Fruit fly (Drosophila melanogaster) whole organism, prepupa: ENCODE results near the gene CG7785.

Experiments used
- Blimp-1 ChIP-seq: fragments of 200-800 bp; sonication (Bioruptor generic); optimal IDR thresholded peaks from 3 replicates; lab custom pipeline; 2017; ENCODE audit warnings: missing biosample characterization, missing genetic modification characterization, mild to moderate bottlenecking, moderate library complexity, missing genetic modification reagents
- CG31627 ChIP-seq: fragments of 200-800 bp; sonication (Bioruptor generic); optimal IDR thresholded peaks from 3 replicates; lab custom pipeline; 2016; ENCODE audit warnings: missing biosample characterization, missing genetic modification characterization
- CG6808 ChIP-seq: fragments of 200-800 bp; sonication (Bioruptor generic); optimal IDR thresholded peaks from 3 replicates; lab custom pipeline; 2017; ENCODE audit warnings: missing biosample characterization, missing genetic modification characterization, mild to moderate bottlenecking, moderate library complexity, missing genetic modification reagents
- Eip93F ChIP-seq: fragments of 200-800 bp; sonication (Bioruptor generic); optimal IDR thresholded peaks from 2 replicates; lab custom pipeline; 2016; ENCODE audit warnings: missing biosample characterization, mild to moderate bottlenecking, missing genetic modification characterization
- Hr39 ChIP-seq: fragments of 200-800 bp; sonication (Bioruptor generic); optimal IDR thresholded peaks from 2 replicates; lab custom pipeline; 2016; ENCODE audit warnings: missing biosample characterization, missing genetic modification characterization
- acj6 ChIP-seq: fragments of 200-800 bp; sonication (Bioruptor generic); optimal IDR thresholded peaks from 3 replicates; lab custom pipeline; 2016; ENCODE audit warnings: missing biosample characterization, missing genetic modification characterization
- eg ChIP-seq: fragments of 200-800 bp; sonication (Bioruptor generic); IDR thresholded peaks from 3 replicates; pipeline ENCODE4 v1.3.6; 2022; ENCODE audit warnings: missing biosample characterization, missing genetic modification characterization
- net ChIP-seq: fragments of 200-800 bp; sonication (Bioruptor generic); optimal IDR thresholded peaks from 3 replicates; lab custom pipeline; 2016; ENCODE audit warnings: missing biosample characterization, missing genetic modification characterization
- pdm3 ChIP-seq: fragments of 200-800 bp; sonication (Bioruptor generic); optimal IDR thresholded peaks from 3 replicates; lab custom pipeline; 2016; ENCODE audit warnings: missing biosample characterization, missing genetic modification characterization
- salr ChIP-seq, 2 experiments: fragments of 200-800 bp; sonication (Bioruptor generic); optimal IDR thresholded peaks; 3 replicates each; lab custom pipeline; 2016 to 2018; ENCODE audit warnings: missing biosample characterization in 2 of 2, missing genetic modification characterization in 2 of 2, mild to moderate bottlenecking in 1 of 2
- spab ChIP-seq: fragments of 200-800 bp; sonication (Bioruptor generic); optimal IDR thresholded peaks from 2 replicates; lab custom pipeline; 2017; ENCODE audit warnings: missing biosample characterization, mild to moderate bottlenecking, missing genetic modification characterization, missing genetic modification reagents
- topi ChIP-seq: fragments of 200-800 bp; sonication (Bioruptor generic); optimal IDR thresholded peaks from 3 replicates; lab custom pipeline; 2016; ENCODE audit warnings: missing biosample characterization, missing genetic modification characterization

DNA sequence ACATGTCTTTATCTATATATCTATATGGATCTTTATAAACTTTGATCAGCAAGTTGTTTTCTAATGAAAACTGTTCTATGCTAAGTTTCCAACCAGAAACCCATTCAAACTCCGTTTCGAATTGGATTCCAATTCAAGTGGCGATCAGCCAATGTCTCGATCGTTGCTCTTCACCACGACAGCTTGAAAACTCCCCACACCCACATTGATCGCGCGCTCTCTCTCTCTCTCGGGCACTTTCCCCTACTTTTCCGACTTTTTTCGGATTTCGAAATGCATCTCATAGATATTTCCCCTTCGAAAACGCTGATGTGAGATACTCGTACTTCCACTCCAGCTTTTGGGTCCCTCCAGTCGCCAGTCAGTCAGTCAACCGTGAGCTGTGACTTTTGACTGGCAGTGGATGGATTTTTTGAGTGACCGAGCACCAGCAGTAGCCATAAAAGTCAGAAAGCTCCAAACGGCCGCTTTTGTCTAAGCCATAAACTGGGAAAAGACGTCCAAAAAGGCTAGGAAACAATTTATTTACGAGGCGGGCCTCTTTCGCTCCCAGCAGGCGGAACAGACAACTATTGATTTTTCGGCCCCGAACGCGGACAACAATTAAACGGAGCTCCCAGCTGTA, 41.9 kb downstream of the CG7785 start:
- TF ChIP-seq Blimp-1 (GFP tag; lab: Kevin White, UChicago) (no peak), eg (GFP tag; lab: Robert Waterston, UW) (no peak), Hr39 (GFP tag; lab: Kevin White, UChicago) (no peak), pdm3 (no peak), CG31627 (no peak), salr (GFP tag; optimal IDR thresholded peaks at IDR 0.05; lab: Kevin White, UChicago) (no peak), Eip93F (GFP tag; lab: Kevin White, UChicago) (no peak), net (no peak), CG6808 (GFP tag; lab: Kevin White, UChicago) (no peak), acj6 (GFP tag; lab: Kevin White, UChicago) (no peak), topi (no peak), spab (GFP tag; lab: Kevin White, UChicago) (no peak)
